Fruit fly (Drosophila melanogaster) whole organism, prepupa: ENCODE data around the gene CG10324.

Experiments used
- Blimp-1 ChIP-seq: fragments of 200-800 bp; sonication (Bioruptor generic); optimal IDR thresholded peaks from 3 replicates; lab custom pipeline; 2017; ENCODE audit warnings: missing biosample characterization, missing genetic modification characterization, mild to moderate bottlenecking, moderate library complexity, missing genetic modification reagents
- CG10669 ChIP-seq: fragments of 200-800 bp; sonication (Bioruptor generic); optimal IDR thresholded peaks from 3 replicates; lab custom pipeline; 2018; ENCODE audit warnings: missing biosample characterization, mild to moderate bottlenecking, missing genetic modification characterization, moderate library complexity
- CG11902 ChIP-seq: fragments of 200-800 bp; sonication (Bioruptor generic); optimal IDR thresholded peaks from 3 replicates; lab custom pipeline; 2016; ENCODE audit warnings: missing biosample characterization, missing genetic modification characterization
- CG15336 ChIP-seq: fragments of 200-800 bp; sonication (Bioruptor generic); IDR thresholded peaks from 2 replicates; pipeline ENCODE4 v1.3.6; 2022; ENCODE audit warnings: missing biosample characterization, missing genetic modification characterization
- CG1621 ChIP-seq: fragments of 200-800 bp; sonication (Bioruptor generic); optimal IDR thresholded peaks from 3 replicates; lab custom pipeline; 2018; ENCODE audit warnings: missing biosample characterization, mild to moderate bottlenecking, missing genetic modification characterization
- CG31627 ChIP-seq: fragments of 200-800 bp; sonication (Bioruptor generic); optimal IDR thresholded peaks from 3 replicates; lab custom pipeline; 2016; ENCODE audit warnings: missing biosample characterization, missing genetic modification characterization
- CG34406 ChIP-seq: fragments of 200-800 bp; sonication (Bioruptor generic); optimal IDR thresholded peaks from 3 replicates; lab custom pipeline; 2016; ENCODE audit warnings: missing biosample characterization, missing genetic modification characterization
- CG3919 ChIP-seq: fragments of 200-800 bp; sonication (Bioruptor generic); optimal IDR thresholded peaks from 3 replicates; lab custom pipeline; 2016; ENCODE audit warnings: missing biosample characterization, missing genetic modification characterization
- CG4318 ChIP-seq: fragments of 200-800 bp; sonication (Bioruptor generic); optimal IDR thresholded peaks from 3 replicates; lab custom pipeline; 2017; ENCODE audit warnings: missing biosample characterization, mild to moderate bottlenecking, missing genetic modification characterization
- CG6163 ChIP-seq: fragments of 200-800 bp; sonication (Bioruptor generic); IDR thresholded peaks from 3 replicates; pipeline ENCODE4 v1.3.6; 2022; ENCODE audit warnings: missing biosample characterization, missing genetic modification characterization
- CG6854 ChIP-seq: fragments of 200-800 bp; sonication (Bioruptor generic); optimal IDR thresholded peaks from 2 replicates; lab custom pipeline; 2017; ENCODE audit warnings: missing biosample characterization, mild to moderate bottlenecking, missing genetic modification characterization
- CG7368 ChIP-seq: fragments of 200-800 bp; sonication (Bioruptor generic); optimal IDR thresholded peaks from 3 replicates; lab custom pipeline; 2016; ENCODE audit warnings: missing biosample characterization, missing genetic modification characterization
- CG8119 ChIP-seq: fragments of 200-800 bp; sonication (Bioruptor generic); IDR thresholded peaks from 3 replicates; pipeline ENCODE4 v1.3.6; 2022; ENCODE audit warnings: missing biosample characterization, missing genetic modification characterization
- CG8319 ChIP-seq: fragments of 200-800 bp; sonication (Bioruptor generic); optimal IDR thresholded peaks from 3 replicates; lab custom pipeline; 2016; ENCODE audit warnings: missing biosample characterization, missing genetic modification characterization
- CG9139 ChIP-seq: fragments of 200-800 bp; sonication (Bioruptor generic); optimal IDR thresholded peaks from 3 replicates; lab custom pipeline; 2017; ENCODE audit warnings: missing biosample characterization, mild to moderate bottlenecking, missing genetic modification characterization
- Eip75B ChIP-seq: fragments of 200-800 bp; sonication (Bioruptor generic); optimal IDR thresholded peaks from 3 replicates; lab custom pipeline; 2016; ENCODE audit warnings: missing biosample characterization, missing genetic modification characterization
- Ets96B ChIP-seq: fragments of 200-800 bp; optimal IDR thresholded peaks from 2 replicates; lab custom pipeline; 2019; ENCODE audit warnings: missing biosample characterization, mild to moderate bottlenecking, missing genetic modification characterization, moderate library complexity
- Gug ChIP-seq: fragments of 200-800 bp; sonication (Bioruptor generic); IDR thresholded peaks from 2 replicates; pipeline ENCODE4 v1.3.6; 2022; ENCODE audit warnings: missing biosample characterization, missing genetic modification characterization
- Hr4 ChIP-seq: fragments of 200-800 bp; sonication (Bioruptor generic); optimal IDR thresholded peaks from 3 replicates; lab custom pipeline; 2016; ENCODE audit warnings: missing biosample characterization, missing genetic modification characterization
- Lpt ChIP-seq: fragments of 200-800 bp; sonication (Bioruptor generic); optimal IDR thresholded peaks from 3 replicates; lab custom pipeline; 2016; ENCODE audit warnings: missing biosample characterization, missing genetic modification characterization
- Met ChIP-seq: fragments of 200-800 bp; sonication (Bioruptor generic); optimal IDR thresholded peaks from 3 replicates; lab custom pipeline; 2016; ENCODE audit warnings: missing biosample characterization, missing genetic modification characterization
- OdsH ChIP-seq: fragments of 200-800 bp; sonication (Bioruptor generic); optimal IDR thresholded peaks from 3 replicates; lab custom pipeline; 2016; ENCODE audit warnings: missing biosample characterization, missing genetic modification characterization
- Smox ChIP-seq: fragments of 200-800 bp; sonication (Bioruptor generic); optimal IDR thresholded peaks from 3 replicates; lab custom pipeline; 2016; ENCODE audit warnings: missing biosample characterization, missing genetic modification characterization
- Sox14 ChIP-seq: fragments of 200-800 bp; sonication (Bioruptor generic); optimal IDR thresholded peaks from 3 replicates; lab custom pipeline; 2016; ENCODE audit warnings: missing biosample characterization, missing genetic modification characterization
- Sox15 ChIP-seq: fragments of 200-800 bp; sonication (Bioruptor generic); optimal IDR thresholded peaks from 3 replicates; lab custom pipeline; 2016; ENCODE audit warnings: missing biosample characterization, missing genetic modification characterization
- achi ChIP-seq: fragments of 200-800 bp; sonication (Bioruptor generic); optimal IDR thresholded peaks from 3 replicates; lab custom pipeline; 2016; ENCODE audit warnings: missing biosample characterization, missing genetic modification characterization
- acj6 ChIP-seq: fragments of 200-800 bp; sonication (Bioruptor generic); optimal IDR thresholded peaks from 3 replicates; lab custom pipeline; 2016; ENCODE audit warnings: missing biosample characterization, missing genetic modification characterization
- dsx ChIP-seq: fragments of 200-800 bp; optimal IDR thresholded peaks from 3 replicates; lab custom pipeline; 2019; ENCODE audit warnings: missing biosample characterization, mild to moderate bottlenecking, missing genetic modification characterization, moderate library complexity; ENCODE audit not compliant: poor library complexity, severe bottlenecking
- eg ChIP-seq: fragments of 200-800 bp; sonication (Bioruptor generic); IDR thresholded peaks from 3 replicates; pipeline ENCODE4 v1.3.6; 2022; ENCODE audit warnings: missing biosample characterization, missing genetic modification characterization
- fd59A ChIP-seq: fragments of 200-800 bp; sonication (Bioruptor generic); optimal IDR thresholded peaks from 2 replicates; lab custom pipeline; 2017; ENCODE audit warnings: missing biosample characterization, mild to moderate bottlenecking, missing genetic modification characterization, missing genetic modification reagents
- fd85E ChIP-seq: fragments of 200-800 bp; sonication (Bioruptor generic); optimal IDR thresholded peaks from 3 replicates; lab custom pipeline; 2016; ENCODE audit warnings: missing biosample characterization, missing genetic modification characterization
- fkh ChIP-seq: fragments of 200-800 bp; sonication (Bioruptor generic); optimal IDR thresholded peaks from 3 replicates; lab custom pipeline; 2017; ENCODE audit warnings: missing biosample characterization, mild to moderate bottlenecking, missing genetic modification characterization, moderate library complexity
- salr ChIP-seq, 2 experiments: fragments of 200-800 bp; sonication (Bioruptor generic); optimal IDR thresholded peaks; 3 replicates each; lab custom pipeline; 2016 to 2018; ENCODE audit warnings: missing biosample characterization in 2 of 2, missing genetic modification characterization in 2 of 2, mild to moderate bottlenecking in 1 of 2
- ss ChIP-seq, 2 experiments: fragments of 200-800 bp; sonication (Bioruptor generic); optimal IDR thresholded peaks; 2 replicates in 1 of 2; 3 replicates in 1 of 2; lab custom pipeline; 2017 to 2018; ENCODE audit warnings: mild to moderate bottlenecking in 2 of 2, missing biosample characterization in 2 of 2, missing genetic modification characterization in 2 of 2, moderate library complexity in 1 of 2
- svp ChIP-seq: fragments of 200-800 bp; sonication (Bioruptor generic); peaks from one replicate; lab custom pipeline; 2016; ENCODE audit warnings: missing biosample characterization, missing genetic modification characterization
- topi ChIP-seq: fragments of 200-800 bp; sonication (Bioruptor generic); optimal IDR thresholded peaks from 3 replicates; lab custom pipeline; 2016; ENCODE audit warnings: missing biosample characterization, missing genetic modification characterization

Gene CG10324

dm6 chr3R:16615009-16615408 lies 31.8 kb downstream of the CG10324 start, which contains the start of gene CG17562:
Gene CG17562, plus strand, starts transcription at chr3R:16615309.
- TF ChIP-seq CG8119 (GFP tag; lab: Robert Waterston, UW) (no peak), fkh (GFP tag; lab: Kevin White, UChicago) (no peak), Smox (GFP tag; lab: Kevin White, UChicago) (no peak), CG10669 (no peak), CG7368 (no peak), ss (GFP tag; optimal IDR thresholded peaks at IDR 0.05; lab: Kevin White, UChicago) (no peak), Hr4 (no peak), Eip75B (GFP tag; lab: Kevin White, UChicago) (no peak), CG6854 (no peak), CG11902 (no peak), CG34406 (no peak), eg (no peak), topi (GFP tag; lab: Kevin White, UChicago) (no peak), Lpt (GFP tag; lab: Kevin White, UChicago) (no peak), Blimp-1 (GFP tag; lab: Kevin White, UChicago) (no peak)

dm6 chr3R:16614241-16614640 lies 32.6 kb downstream of the CG10324 start, which contains the start of gene CG10340:
Gene CG10340, minus strand, starts transcription at chr3R:16614391.
- TF ChIP-seq achi (GFP tag; lab: Kevin White, UChicago) (peak; percentile 40), Gug (no peak)

DNA sequence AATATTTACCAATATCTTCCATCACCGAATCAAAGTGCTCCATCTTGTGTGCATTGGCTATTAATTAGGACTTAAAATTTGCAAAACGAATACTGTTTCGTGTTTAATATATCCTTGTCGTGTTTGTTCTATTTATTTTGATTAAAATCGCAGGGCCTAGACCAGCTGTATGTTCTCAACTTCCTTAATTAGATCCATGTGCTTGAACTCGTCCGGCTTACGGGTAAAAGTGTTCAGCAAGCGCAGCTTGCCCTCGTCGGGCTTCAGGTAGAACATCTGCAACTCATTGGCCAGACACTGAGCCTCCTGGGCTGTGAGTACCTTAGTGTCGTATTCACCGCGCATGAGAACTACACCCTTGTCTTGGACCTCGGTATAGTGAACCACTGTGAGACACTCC lies 33.5 kb downstream of the CG10324 start, which contains the start of gene CG12783:
Gene CG12783, minus strand, starts transcription at position 101 of the 400 bp plus-strand sequence.
- TF ChIP-seq Ets96B (tag; lab: Kevin White, UChicago): no peak
- TF ChIP-seq CG6854: no peak
- TF ChIP-seq dsx: no peak
- TF ChIP-seq CG9139 (GFP tag; lab: Kevin White, UChicago): no peak
- no peak for TF ChIP-seq CG15336
- no peak for TF ChIP-seq acj6
- TF ChIP-seq CG8119 (GFP tag; lab: Robert Waterston, UW): no peak
- no peak for TF ChIP-seq Sox14 (GFP tag; lab: Kevin White, UChicago)
- no peak for TF ChIP-seq CG4318 (GFP tag; lab: Kevin White, UChicago)
- TF ChIP-seq salr (GFP tag; optimal IDR thresholded peaks at IDR 0.05; lab: Kevin White, UChicago): no peak

DNA sequence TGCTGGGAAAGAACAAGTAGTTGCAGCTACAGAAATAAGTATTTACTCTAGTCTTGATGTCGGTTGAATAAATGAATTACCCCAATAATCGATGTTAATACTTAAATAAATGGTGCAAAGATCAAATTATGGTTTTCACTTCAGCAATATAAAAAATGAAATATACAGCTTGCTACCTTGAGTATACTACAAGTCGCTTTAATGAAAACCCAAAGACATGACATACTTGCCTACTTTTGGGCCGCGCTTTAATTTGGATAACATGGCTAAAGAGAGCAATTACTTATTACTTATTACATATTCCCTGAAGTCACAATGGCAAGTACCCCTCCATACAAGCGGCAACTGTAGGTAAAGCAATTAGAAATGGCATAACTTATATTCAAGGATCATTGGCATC lies 35.6 kb downstream of the CG10324 start:
- TF ChIP-seq fd85E (GFP tag; lab: Kevin White, UChicago) (no peak), Sox15 (GFP tag; lab: Kevin White, UChicago) (no peak), OdsH (GFP tag; lab: Kevin White, UChicago) (no peak), ss (GFP tag; optimal IDR thresholded peaks at IDR 0.05; lab: Kevin White, UChicago) (no peak), Gug (no peak), Met (GFP tag; lab: Kevin White, UChicago) (no peak), svp (GFP tag; lab: Kevin White, UChicago) (peak; percentile 66)
- TF ChIP-seq, all 60 proteins: peak for 1

dm6 chr3R:16608920-16609319 lies 37.9 kb downstream of the CG10324 start, which contains the start of gene NPF:
Gene NPF, plus strand, starts transcription at chr3R:16609220.
- TF ChIP-seq acj6: no peak
- no peak for TF ChIP-seq CG6163 (GFP tag; lab: Robert Waterston, UW)
- TF ChIP-seq dsx: no peak
- TF ChIP-seq CG34406: no peak
- no peak for TF ChIP-seq CG3919 (GFP tag; lab: Kevin White, UChicago)
- TF ChIP-seq Lpt (GFP tag; lab: Kevin White, UChicago): no peak
- no peak for TF ChIP-seq CG1621 (tag; lab: Kevin White, UChicago)
- no peak for TF ChIP-seq CG31627 (GFP tag; lab: Kevin White, UChicago)
- no peak for TF ChIP-seq CG8319
- no peak for TF ChIP-seq fd59A
- TF ChIP-seq CG10669: no peak
- no peak for TF ChIP-seq topi (GFP tag; lab: Kevin White, UChicago)
